Worm (Caenorhabditis elegans) whole organism, L1 larva: Measurements from ENCODE around the gene Y17D7B.3.

Source experiments
- F16B12.6 ChIP-seq: fragments of 150-350 bp; optimal IDR thresholded peaks from 2 replicates; lab custom pipeline; 2014; ENCODE audit warnings: missing biosample characterization, missing genetic modification characterization
- lin-13 ChIP-seq: fragments of 150-350 bp; optimal IDR thresholded peaks from 2 replicates; lab custom pipeline; 2014; ENCODE audit warnings: missing biosample characterization, missing genetic modification reagents, missing genetic modification characterization

DNA sequence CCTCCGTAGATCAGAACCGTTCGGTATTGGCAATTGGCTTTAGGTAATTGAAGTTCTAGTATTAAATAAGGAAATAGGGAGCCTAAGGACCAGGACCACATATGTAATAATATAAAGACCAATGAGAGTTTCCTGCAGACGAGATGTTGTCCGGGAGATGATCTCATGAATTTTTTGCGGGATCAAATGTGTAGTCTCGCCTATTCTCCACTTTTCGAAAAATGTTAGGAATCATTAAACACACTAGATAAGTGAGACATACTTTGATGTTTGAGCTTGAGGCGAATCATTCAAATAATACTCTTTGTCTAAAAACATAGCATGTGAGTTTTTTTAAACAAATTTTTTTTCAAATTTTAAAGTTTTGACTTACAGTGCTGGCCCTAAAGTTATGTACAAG lies 33.6 kb downstream of the Y17D7B.3 start, which contains the start of gene F11D11.6:
- TF ChIP-seq F16B12.6 (tag; lab: Kevin White, UChicago) (no peak), lin-13 (GFP tag; lab: Kevin White, UChicago) (no peak)
